Worm (Caenorhabditis elegans): ENCODE data around the gene col-141.

DNA sequence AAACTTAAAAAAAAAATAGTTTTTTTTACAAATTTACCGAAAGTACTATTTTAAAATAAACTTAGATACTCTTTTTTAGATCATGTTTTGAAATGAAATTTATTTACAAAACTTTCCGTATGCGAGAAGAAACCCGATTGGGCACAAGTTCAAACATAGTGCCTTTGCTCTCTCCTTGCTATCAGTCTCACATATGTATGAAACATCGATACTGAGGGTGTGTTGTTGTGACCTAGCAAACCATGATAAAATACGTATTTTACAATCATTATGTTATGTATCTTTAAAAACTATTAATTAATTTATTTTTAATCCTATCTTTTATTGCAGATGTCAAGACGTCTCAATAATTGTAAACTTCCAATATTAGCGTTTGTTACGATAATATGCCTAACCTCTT is 19.4 kb upstream of the col-141 start:
- TF ChIP-seq nhr-11 (tag; optimal IDR thresholded peaks at IDR 0.05) (no peak), egl-27 (tag; optimal IDR thresholded peaks at IDR 0.05) (no peak), nhr-28 (tag; optimal IDR thresholded peaks at IDR 0.05) (peak; percentile 73), unc-130 (GFP tag; optimal IDR thresholded peaks at IDR 0.05) (no peak), ztf-11 (tag; optimal IDR thresholded peaks at IDR 0.05) (no peak)

Data from whole organism, L4 larva.